Worm (Caenorhabditis elegans) whole organism, L1 larva: Measurements from ENCODE around the gene nhr-133.

ENCODE experiments used
- C16A3.4 ChIP-seq: fragments of 150-350 bp; optimal IDR thresholded peaks from 2 replicates; lab custom pipeline; 2014; ENCODE audit warnings: missing biosample characterization, missing genetic modification characterization
- aly-2 ChIP-seq: fragments of 150-350 bp; optimal IDR thresholded peaks from 2 replicates; lab custom pipeline; 2014; ENCODE audit warnings: missing biosample characterization, missing genetic modification characterization
- ama-1 ChIP-seq: fragments of 150-350 bp; optimal IDR thresholded peaks from 2 replicates; lab custom pipeline; 2014
- ces-1 ChIP-seq: fragments of 150-350 bp; optimal IDR thresholded peaks from 2 replicates; lab custom pipeline; 2014; ENCODE audit warnings: missing biosample characterization, missing genetic modification reagents, missing genetic modification characterization
- elt-3 ChIP-seq, 6 experiments: fragments of 150-350 bp in 1 of 6; sonication (generic microtip); optimal IDR thresholded peaks; 2 replicates each; lab custom pipeline; 2017 to 2018; ENCODE audit warnings: missing biosample characterization in 6 of 6, missing genetic modification characterization in 6 of 6, inconsistent platforms in 1 of 6
- lsy-2 ChIP-seq, 2 experiments: fragments of 150-350 bp; optimal IDR thresholded peaks; 2 replicates each; lab custom pipeline; 2014; ENCODE audit warnings: missing biosample characterization in 2 of 2, missing genetic modification characterization in 2 of 2
- mab-9 ChIP-seq: fragments of 200-800 bp; sonication (Bioruptor generic); IDR thresholded peaks from 2 replicates; pipeline ENCODE4 v1.3.6; 2022; ENCODE audit warnings: missing genetic modification reagents, missing genetic modification characterization, missing compliant biosample characterization
- mdl-1 ChIP-seq, 2 experiments: fragments of 150-350 bp; optimal IDR thresholded peaks; 2 replicates each; lab custom pipeline; 2014 to 2017; ENCODE audit warnings: missing biosample characterization in 2 of 2, missing genetic modification characterization in 2 of 2, inconsistent platforms in 1 of 2
- mep-1 ChIP-seq: fragments of 150-350 bp; optimal IDR thresholded peaks from 2 replicates; lab custom pipeline; 2014; ENCODE audit warnings: missing biosample characterization, missing genetic modification characterization
- nhr-28 ChIP-seq: fragments of 150-350 bp; optimal IDR thresholded peaks from 2 replicates; lab custom pipeline; 2014; ENCODE audit warnings: missing biosample characterization, missing genetic modification characterization
- nhr-85 ChIP-seq: sonication (generic microtip); peaks from one replicate; lab custom pipeline; 2016; ENCODE audit warnings: missing genetic modification characterization, inconsistent platforms, missing compliant biosample characterization
- unc-62 ChIP-seq: fragments of 150-350 bp; optimal IDR thresholded peaks from 2 replicates; lab custom pipeline; 2014; ENCODE audit warnings: missing biosample characterization, missing genetic modification reagents, missing genetic modification characterization
- unc-86 ChIP-seq: sonication (generic microtip); optimal IDR thresholded peaks from 2 replicates; lab custom pipeline; 2016; ENCODE audit warnings: missing genetic modification characterization, missing compliant biosample characterization

ce11 chrV:2250126-2250590, 38.2 kb upstream of the nhr-133 start, which contains the start of gene cyp-33C7:
- TF ChIP-seq lsy-2 (tag; optimal IDR thresholded peaks at IDR 0.05; lab: Kevin White, UChicago) (peak; percentile 19 to 23), nhr-85 (no peak), unc-86 (no peak), mdl-1 (tag; optimal IDR thresholded peaks at IDR 0.05; lab: Kevin White, UChicago) (peak in 1 of 2 experiments; percentile 50), elt-3 (tag; optimal IDR thresholded peaks at IDR 0.05; lab: Kevin White, UChicago) (peak in 1 of 6 experiments; percentile 37), ces-1 (GFP tag; lab: Kevin White, UChicago) (no peak), unc-62 (no peak), C16A3.4 (tag; lab: Kevin White, UChicago) (peak; percentile 25), mep-1 (tag; lab: Kevin White, UChicago) (peak; percentile 19), ama-1 (lab: Kevin White, UChicago) (no peak), mab-9 (GFP tag; lab: Robert Waterston, UW) (no peak), nhr-28 (tag; lab: Kevin White, UChicago) (no peak), aly-2 (tag; lab: Kevin White, UChicago) (no peak)
